Worm (Caenorhabditis elegans): ENCODE results near the gene R08D7.5.
A peak's percentile ranks its signal among the peaks of the same experiment; 100 is the strongest.

The R08D7.5 gene

DNA sequence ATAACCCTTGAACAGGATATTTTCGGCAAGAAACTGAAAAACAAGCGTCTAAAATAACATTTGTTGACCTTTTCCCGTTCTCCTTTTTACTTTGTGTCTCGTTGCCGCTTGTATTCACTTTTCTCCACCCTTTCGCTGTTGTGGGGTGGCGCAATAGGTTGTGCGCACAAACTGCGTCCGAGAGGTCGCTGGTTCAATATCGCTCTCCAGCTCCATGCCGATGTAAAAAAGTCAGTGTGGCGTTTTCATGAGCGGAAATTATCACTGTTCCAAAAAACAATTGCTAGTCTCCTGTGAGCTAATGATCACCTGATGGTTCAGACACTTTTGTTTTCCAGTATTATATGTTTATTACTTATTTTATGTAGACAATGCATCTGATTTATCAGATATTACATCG lies 36.4 kb upstream of the R08D7.5 start (continued):
- TF ChIP-seq mab-9 (GFP tag; IDR thresholded peaks at IDR 0.05): peak; percentile 38; the same call in 1 of the 2 replicates
- peak; percentile 72 to 85 for TF ChIP-seq lsy-2 (tag; optimal IDR thresholded peaks at IDR 0.05)
- TF ChIP-seq C16A3.4 (tag; optimal IDR thresholded peaks at IDR 0.05): peak; percentile 78
- TF ChIP-seq ceh-88 (GFP tag; IDR thresholded peaks at IDR 0.05): peak; percentile 32; the same call in 1 of the 2 replicates
- no peak for TF ChIP-seq nhr-12 (tag; optimal IDR thresholded peaks at IDR 0.05)
- TF ChIP-seq C04F5.9 (tag; optimal IDR thresholded peaks at IDR 0.05): peak; percentile 46
- TF ChIP-seq F16B12.6 (tag; optimal IDR thresholded peaks at IDR 0.05): peak; percentile 38
- peak; percentile 16 for TF ChIP-seq fos-1 (tag; optimal IDR thresholded peaks at IDR 0.05)
- TF ChIP-seq fkh-4 (tag; optimal IDR thresholded peaks at IDR 0.05; ENCODE audit: borderline replicate concordance): no peak
- TF ChIP-seq jun-1 (tag; optimal IDR thresholded peaks at IDR 0.05): peak; percentile 36
- peak; percentile 57 for TF ChIP-seq egl-13 (tag; optimal IDR thresholded peaks at IDR 0.05)

DNA sequence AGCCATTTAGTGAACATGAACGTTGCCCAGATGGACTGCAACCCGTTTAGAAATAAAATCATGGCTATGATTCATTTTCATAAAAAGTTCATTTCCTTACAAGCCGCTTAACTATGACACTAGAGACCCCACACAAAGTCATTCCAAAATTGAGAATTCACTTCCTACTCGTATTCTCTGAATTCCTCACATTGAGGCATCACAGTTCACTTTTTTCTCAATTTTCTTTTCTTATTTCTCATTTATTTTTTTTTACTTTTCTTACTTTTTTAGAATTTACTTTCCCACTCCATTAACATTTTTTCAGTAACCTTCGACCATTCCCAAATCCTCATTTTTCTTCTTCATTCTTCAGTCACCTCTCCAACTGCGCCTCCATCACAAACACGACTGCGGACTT lies 29.6 kb upstream of the R08D7.5 start, which contains the start of gene dhrr-1:
Gene dhrr-1 (plus strand): TSS at position 301 of the 400 bp plus-strand sequence.
- TF ChIP-seq nhr-90 (tag; optimal IDR thresholded peaks at IDR 0.05; ENCODE audit: poor library complexity) (no peak), dpl-1 (GFP tag; optimal IDR thresholded peaks at IDR 0.05) (no peak), C16A3.4 (tag; optimal IDR thresholded peaks at IDR 0.05) (no peak), hpl-2 (GFP tag; optimal IDR thresholded peaks at IDR 0.05) (no peak), efl-1 (optimal IDR thresholded peaks at IDR 0.05) (no peak), efl-1 (GFP tag; optimal IDR thresholded peaks at IDR 0.05 in 1 of 2) (peak in 1 of 2 experiments; percentile 84), pag-3 (tag; optimal IDR thresholded peaks at IDR 0.05; ENCODE audit: borderline replicate concordance, insufficient read depth) (no peak)

DNA sequence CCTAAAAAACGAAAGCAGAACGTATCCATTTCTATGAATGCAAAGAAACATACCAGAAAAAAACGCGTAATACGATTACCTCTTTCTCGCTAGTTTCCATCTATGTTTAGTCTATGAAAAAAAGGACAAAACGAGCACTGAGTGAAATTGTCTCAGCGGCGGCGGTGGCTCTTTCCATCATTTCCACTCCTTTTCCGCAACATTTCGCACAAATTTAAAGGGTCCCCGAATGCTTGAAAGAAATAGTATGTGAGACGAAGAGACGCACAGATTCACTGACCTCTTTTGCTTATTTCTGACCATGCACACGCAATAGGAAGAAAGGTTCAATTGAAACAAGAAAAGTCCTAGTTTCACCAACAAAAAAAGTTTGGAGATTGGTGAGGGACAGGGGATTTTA lies 27.6 kb upstream of the R08D7.5 start:
- peak; percentile 49 for TF ChIP-seq fkh-10 (GFP tag; optimal IDR thresholded peaks at IDR 0.05)
- TF ChIP-seq skn-1 (tag; optimal IDR thresholded peaks at IDR 0.05): no peak
- TF ChIP-seq lin-14 (GFP tag; optimal IDR thresholded peaks at IDR 0.05): peak; percentile 62

DNA sequence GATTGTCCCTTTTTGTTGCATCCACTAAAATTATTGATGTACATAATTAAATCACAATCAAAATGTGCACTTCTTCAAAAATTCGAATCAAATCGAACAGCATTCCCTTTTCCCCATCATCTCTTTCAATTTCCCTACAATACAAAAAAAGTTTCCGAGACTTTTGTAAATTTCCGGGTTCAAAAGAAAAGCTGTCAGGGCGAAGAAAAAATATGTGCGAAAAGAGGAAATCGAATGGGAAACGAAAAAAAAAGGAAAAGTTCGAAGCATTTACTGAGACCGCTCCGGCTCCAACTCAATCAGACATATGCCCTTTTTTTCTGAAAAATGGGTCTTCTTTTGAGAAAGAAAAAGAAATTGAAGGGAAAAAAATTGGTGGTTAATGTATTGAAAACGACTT lies 24.8 kb upstream of the R08D7.5 start:
- TF ChIP-seq unc-98 (GFP tag; IDR thresholded peaks at IDR 0.05): no peak
- no peak for TF ChIP-seq swsn-7 (tag; optimal IDR thresholded peaks at IDR 0.05)
- TF ChIP-seq elt-2 (tag; optimal IDR thresholded peaks at IDR 0.05): no peak
- TF ChIP-seq fkh-10 (GFP tag; optimal IDR thresholded peaks at IDR 0.05): peak; percentile 51
- peak; percentile 38 for TF ChIP-seq lin-14 (GFP tag; optimal IDR thresholded peaks at IDR 0.05)
- no peak for TF ChIP-seq hlh-4 (tag; optimal IDR thresholded peaks at IDR 0.05)
- no peak for TF ChIP-seq lin-13 (GFP tag; optimal IDR thresholded peaks at IDR 0.05)
- no peak for TF ChIP-seq aly-2 (tag; optimal IDR thresholded peaks at IDR 0.05)
- no peak for TF ChIP-seq lin-39 (tag; optimal IDR thresholded peaks at IDR 0.05)
- no peak for TF ChIP-seq lsy-2 (tag; optimal IDR thresholded peaks at IDR 0.05)

DNA sequence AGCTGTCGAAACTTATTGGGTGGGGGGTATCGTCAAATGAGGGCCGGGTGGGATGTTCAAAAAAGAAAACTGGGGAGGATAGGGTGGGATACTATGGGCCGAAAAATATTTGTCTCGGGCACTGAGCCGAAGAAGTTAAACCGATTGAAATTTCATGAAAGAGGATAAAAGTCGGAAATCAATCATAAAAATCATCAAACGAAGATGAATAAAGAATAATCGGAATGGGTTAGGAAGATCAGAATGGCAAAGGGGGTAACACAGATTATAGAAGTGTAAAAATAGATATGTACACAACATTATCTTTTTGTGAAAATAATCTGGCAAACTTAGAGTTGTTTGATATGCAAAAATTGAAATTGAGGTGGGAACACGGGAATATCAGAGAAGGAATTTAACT lies 18.4 kb upstream of the R08D7.5 start:
- TF ChIP-seq F16B12.6 (tag; optimal IDR thresholded peaks at IDR 0.05): no peak
- TF ChIP-seq nhr-76 (tag; optimal IDR thresholded peaks at IDR 0.05): no peak
- no peak for TF ChIP-seq nhr-47 (tag; optimal IDR thresholded peaks at IDR 0.05)
- TF ChIP-seq egl-27 (tag; optimal IDR thresholded peaks at IDR 0.05): no peak
- no peak for TF ChIP-seq zip-4 (GFP tag; optimal IDR thresholded peaks at IDR 0.05)
- TF ChIP-seq C34B4.2 (tag; optimal IDR thresholded peaks at IDR 0.05): no peak
- no peak for TF ChIP-seq nhr-90 (tag; optimal IDR thresholded peaks at IDR 0.05; ENCODE audit: poor library complexity)
- TF ChIP-seq nhr-12 (tag; optimal IDR thresholded peaks at IDR 0.05): no peak
- no peak for TF ChIP-seq ces-1 (GFP tag; optimal IDR thresholded peaks at IDR 0.05)
- no peak for TF ChIP-seq irx-1 (tag; optimal IDR thresholded peaks at IDR 0.05)
- no peak for TF ChIP-seq sup-37 (GFP tag; optimal IDR thresholded peaks at IDR 0.05)
- TF ChIP-seq snpc-4 (tag; optimal IDR thresholded peaks at IDR 0.05): no peak
- TF ChIP-seq C04F5.9 (tag; optimal IDR thresholded peaks at IDR 0.05): no peak
- TF ChIP-seq sptf-1 (tag; optimal IDR thresholded peaks at IDR 0.05): no peak
- no peak for TF ChIP-seq unc-98 (GFP tag; IDR thresholded peaks at IDR 0.05)
- TF ChIP-seq fkh-10 (GFP tag; optimal IDR thresholded peaks at IDR 0.05): no peak
